Worm (Caenorhabditis elegans): ENCODE measurements around the gene ugt-44.
A peak's percentile ranks its signal among the peaks of the same experiment; 100 is the strongest.

Gene ugt-44

DNA sequence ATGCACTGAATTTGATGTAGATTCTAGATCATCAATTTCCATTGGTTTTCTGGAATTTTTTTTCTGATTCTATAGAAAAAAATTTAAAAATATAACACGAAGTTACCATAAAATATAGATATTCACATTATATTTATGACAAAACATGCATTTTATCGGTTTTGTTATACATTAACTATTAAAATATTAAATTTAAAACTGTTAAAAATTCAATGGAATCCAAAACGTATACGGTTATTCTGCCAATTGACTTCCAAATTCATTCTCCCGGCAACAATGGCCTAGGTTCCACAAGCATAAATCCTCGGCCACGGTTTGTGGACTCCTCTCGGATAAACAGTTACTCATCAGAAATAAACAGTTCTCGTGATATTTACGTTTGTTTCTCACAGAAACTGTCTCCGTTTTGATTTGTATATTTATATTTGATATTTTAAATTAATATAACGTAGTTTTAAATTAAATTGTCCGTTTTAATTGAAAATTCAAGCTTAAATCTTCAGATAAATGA lies 14.1 kb downstream of the ugt-44 start, which contains the start of the genes F01D4.5 and ced-5 (continued):
- TF ChIP-seq die-1 (tag; optimal IDR thresholded peaks at IDR 0.05) (no peak), hlh-12 (tag; optimal IDR thresholded peaks at IDR 0.05) (no peak), madf-3 (GFP tag; IDR thresholded peaks at IDR 0.05) (no peak), F37B4.10 (GFP tag; IDR thresholded peaks at IDR 0.05) (no peak), lir-1 (GFP tag; conservative IDR thresholded peaks at IDR 0.05) (peak; percentile 78), dpff-1 (tag; optimal IDR thresholded peaks at IDR 0.05) (no peak), tbx-9 (tag; optimal IDR thresholded peaks at IDR 0.05; ENCODE audit: borderline replicate concordance) (no peak), C06A6.2 (GFP tag; conservative IDR thresholded peaks at IDR 0.05) (no peak), attf-5 (GFP tag; optimal IDR thresholded peaks at IDR 0.05) (peak; percentile 48), K11D2.4 (GFP tag; IDR thresholded peaks at IDR 0.05) (peak; percentile 61; the same call in 1 of the 2 replicates), let-526 (GFP tag; IDR thresholded peaks at IDR 0.05) (peak; percentile 79; the same call in 1 of the 2 replicates), lsy-27 (tag; optimal IDR thresholded peaks at IDR 0.05; ENCODE audit: borderline replicate concordance, insufficient read depth) (no peak), madf-10 (tag; optimal IDR thresholded peaks at IDR 0.05) (peak; percentile 62), egl-18 (GFP tag; IDR thresholded peaks at IDR 0.05) (no peak), ZK185.1 (tag; optimal IDR thresholded peaks at IDR 0.05; ENCODE audit: poor library complexity, severe bottlenecking) (peak; percentile 96), lin-35 (GFP tag; optimal IDR thresholded peaks at IDR 0.05) (peak in 1 of 3 experiments; percentile 54), pbrm-1 (GFP tag; IDR thresholded peaks at IDR 0.05) (no peak; the same call in 1 of the 2 replicates), xnd-1 (tag; optimal IDR thresholded peaks at IDR 0.05) (no peak), F10E7.11 (tag; optimal IDR thresholded peaks at IDR 0.05) (no peak), mxl-1 (tag; optimal IDR thresholded peaks at IDR 0.05) (no peak), athp-1 (tag; optimal IDR thresholded peaks at IDR 0.05) (no peak), rcor-1 (GFP tag; IDR thresholded peaks at IDR 0.05) (peak; percentile 84), D2030.7 (GFP tag; IDR thresholded peaks at IDR 0.05) (peak; percentile 43; the same call in 1 of the 2 replicates), dpl-1 (GFP tag; optimal IDR thresholded peaks at IDR 0.05) (no peak), attf-6 (GFP tag; IDR thresholded peaks at IDR 0.05) (no peak), ztf-28 (GFP tag; IDR thresholded peaks at IDR 0.05) (0 out of 2 replicates have a peak, but pooled peaks have one; percentile 64), snpc-1.3 (tag; optimal IDR thresholded peaks at IDR 0.05; ENCODE audit: insufficient read depth) (no peak), bed-1 (GFP tag; IDR thresholded peaks at IDR 0.05) (0 out of 2 replicates have a peak, but pooled peaks have one; percentile 54), lag-1 (GFP tag; IDR thresholded peaks at IDR 0.05) (0 out of 2 replicates have a peak, but pooled peaks have one; percentile 74), nfyb-1 (GFP tag; IDR thresholded peaks at IDR 0.05) (peak; percentile 62), B0261.1 (tag; optimal IDR thresholded peaks at IDR 0.05) (peak; percentile 5), T07F8.4 (tag; optimal IDR thresholded peaks at IDR 0.05) (no peak), B0019.2 (GFP tag; conservative IDR thresholded peaks at IDR 0.05) (0 out of 2 replicates have a peak, but pooled peaks have one; percentile 51), Y95B8A.8 (GFP tag; IDR thresholded peaks at IDR 0.05) (no peak), B0336.3 (GFP tag; IDR thresholded peaks at IDR 0.05) (no peak), ztf-18 (tag; optimal IDR thresholded peaks at IDR 0.05) (peak; percentile 27), nfya-2 (GFP tag; IDR thresholded peaks at IDR 0.05) (peak; percentile 86; the same call in 1 of the 2 replicates), snpc-1.1 (tag; optimal IDR thresholded peaks at IDR 0.05; ENCODE audit: insufficient read depth) (no peak), hmg-20 (GFP tag; IDR thresholded peaks at IDR 0.05) (peak; percentile 62; the same call in 1 of the 2 replicates), repo-1 (tag; optimal IDR thresholded peaks at IDR 0.05) (no peak), efl-1 (GFP tag; optimal IDR thresholded peaks at IDR 0.05) (no peak), pha-4 (tag; optimal IDR thresholded peaks at IDR 0.05) (no peak), unc-62 (GFP tag; optimal IDR thresholded peaks at IDR 0.05) (no peak), dox-1 (GFP tag; IDR thresholded peaks at IDR 0.05) (peak; percentile 85), snpc-3.4 (tag; optimal IDR thresholded peaks at IDR 0.05) (no peak), ztf-25 (GFP tag; IDR thresholded peaks at IDR 0.05) (no peak), akir-1 (GFP tag; optimal IDR thresholded peaks at IDR 0.05) (peak; percentile 84), aptf-3 (GFP tag; IDR thresholded peaks at IDR 0.05) (no peak)

Measured in whole organism, young adult.